Worm (Caenorhabditis elegans): Measurements from ENCODE around the gene cbp-3.
A peak's percentile ranks its signal among the peaks of the same experiment; 100 is the strongest.

Gene cbp-3

DNA sequence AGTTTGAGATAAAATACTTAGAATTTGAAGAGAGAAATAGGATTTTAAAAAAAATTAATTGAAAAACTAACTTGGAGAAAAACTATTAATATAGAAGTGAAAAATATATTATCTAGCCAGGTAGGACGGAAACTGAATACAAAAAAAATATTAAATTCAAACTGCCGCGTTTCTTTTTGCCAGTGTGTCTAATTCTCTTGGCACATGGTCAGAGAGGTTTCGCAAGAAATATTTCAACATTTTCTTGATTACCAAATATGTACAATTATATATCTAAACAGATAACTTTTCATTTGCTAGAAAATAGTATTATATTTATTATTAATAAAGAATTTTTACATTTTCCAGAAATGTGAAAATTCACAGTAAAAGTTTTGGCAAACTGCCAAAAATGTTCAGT, 1.3 kb upstream of the cbp-3 start:
- TF ChIP-seq hlh-4 (tag; optimal IDR thresholded peaks at IDR 0.05) (no peak), ceh-82 (tag; optimal IDR thresholded peaks at IDR 0.05) (peak in 1 of 3 experiments; percentile 3), mab-9 (GFP tag; IDR thresholded peaks at IDR 0.05) (no peak), skn-1 (tag; optimal IDR thresholded peaks at IDR 0.05) (peak; percentile 77), dpl-1 (GFP tag; optimal IDR thresholded peaks at IDR 0.05) (peak; percentile 49 to 69 (median 64)), ceh-8 (GFP tag; optimal IDR thresholded peaks at IDR 0.05) (no peak), efl-1 (optimal IDR thresholded peaks at IDR 0.05) (peak in 1 of 2 experiments; percentile 42), efl-1 (GFP tag; optimal IDR thresholded peaks at IDR 0.05 in 1 of 2) (peak; percentile 68 to 96), lin-35 (GFP tag; optimal IDR thresholded peaks at IDR 0.05) (peak; percentile 43 to 76)

- TF ChIP-seq lin-35 (GFP tag; optimal IDR thresholded peaks at IDR 0.05) (peak in 1 of 2 experiments; percentile 54), unc-130 (tag; optimal IDR thresholded peaks at IDR 0.05) (peak; percentile 11), hlh-17 (GFP tag; optimal IDR thresholded peaks at IDR 0.05; ENCODE audit: borderline replicate concordance) (no peak), elt-2 (tag; optimal IDR thresholded peaks at IDR 0.05) (peak; percentile 22), ceh-8 (GFP tag; optimal IDR thresholded peaks at IDR 0.05) (no peak), elt-3 (tag; optimal IDR thresholded peaks at IDR 0.05) (peak in 1 of 6 experiments; percentile 25), blmp-1 (tag; optimal IDR thresholded peaks at IDR 0.05) (peak; percentile 16), efl-1 (optimal IDR thresholded peaks at IDR 0.05) (no peak), efl-1 (GFP tag; optimal IDR thresholded peaks at IDR 0.05 in 1 of 2) (peak in 1 of 2 experiments; percentile 44)
These were observed 795 bp upstream of the cbp-3 start for ce11 chrIII:9912998-9913397.

- TF ChIP-seq unc-62 (GFP tag; optimal IDR thresholded peaks at IDR 0.05): no peak
- TF ChIP-seq nhr-47 (tag; optimal IDR thresholded peaks at IDR 0.05): no peak
- TF ChIP-seq aly-2 (tag; optimal IDR thresholded peaks at IDR 0.05): no peak
- no peak for TF ChIP-seq egl-13 (tag; optimal IDR thresholded peaks at IDR 0.05)
- no peak for TF ChIP-seq nhr-237 (tag; optimal IDR thresholded peaks at IDR 0.05)
- no peak for TF ChIP-seq pag-3 (tag; optimal IDR thresholded peaks at IDR 0.05; ENCODE audit: borderline replicate concordance, insufficient read depth)
- no peak for TF ChIP-seq fos-1 (tag; optimal IDR thresholded peaks at IDR 0.05)
- no peak for TF ChIP-seq isw-1 (GFP tag; IDR thresholded peaks at IDR 0.05)
- no peak for TF ChIP-seq lsy-2 (tag; optimal IDR thresholded peaks at IDR 0.05)
- TF ChIP-seq dpl-1 (GFP tag; optimal IDR thresholded peaks at IDR 0.05): no peak
- TF ChIP-seq nhr-76 (tag; optimal IDR thresholded peaks at IDR 0.05): no peak
- no peak for TF ChIP-seq sptf-1 (tag; optimal IDR thresholded peaks at IDR 0.05)
- TF ChIP-seq lir-3 (tag; optimal IDR thresholded peaks at IDR 0.05; ENCODE audit: poor library complexity): no peak
- TF ChIP-seq ceh-90 (tag; optimal IDR thresholded peaks at IDR 0.05): no peak
- TF ChIP-seq vab-15 (tag; optimal IDR thresholded peaks at IDR 0.05): no peak
- no peak for TF ChIP-seq C34B4.2 (tag; optimal IDR thresholded peaks at IDR 0.05)
- no peak for TF ChIP-seq egl-27 (tag; optimal IDR thresholded peaks at IDR 0.05)
- no peak for TF ChIP-seq snpc-4 (tag; optimal IDR thresholded peaks at IDR 0.05)
These were observed 7.0 kb downstream of the cbp-3 start, which contains the start of gene F40F12.3 for ce11 chrIII:9920764-9921163. Gene F40F12.3, minus strand, starts transcription at chrIII:9920864.

ce11 chrIII:9922310-9922709, 8.5 kb downstream of the cbp-3 start:
- TF ChIP-seq nhr-76 (tag; optimal IDR thresholded peaks at IDR 0.05) (no peak), sptf-1 (tag; optimal IDR thresholded peaks at IDR 0.05) (no peak), vab-15 (tag; optimal IDR thresholded peaks at IDR 0.05) (no peak), nhr-47 (tag; optimal IDR thresholded peaks at IDR 0.05) (no peak), lir-3 (tag; optimal IDR thresholded peaks at IDR 0.05; ENCODE audit: poor library complexity) (no peak), zag-1 (tag; optimal IDR thresholded peaks at IDR 0.05) (no peak), fos-1 (tag; optimal IDR thresholded peaks at IDR 0.05) (no peak), unc-98 (GFP tag; IDR thresholded peaks at IDR 0.05) (no peak), elt-2 (tag; optimal IDR thresholded peaks at IDR 0.05) (no peak), tlp-1 (tag; optimal IDR thresholded peaks at IDR 0.05) (no peak), lin-14 (GFP tag; optimal IDR thresholded peaks at IDR 0.05) (no peak), ceh-88 (GFP tag; IDR thresholded peaks at IDR 0.05) (no peak), sup-37 (GFP tag; optimal IDR thresholded peaks at IDR 0.05) (no peak), egl-27 (tag; optimal IDR thresholded peaks at IDR 0.05) (no peak), mab-9 (GFP tag; IDR thresholded peaks at IDR 0.05) (no peak), mep-1 (tag; optimal IDR thresholded peaks at IDR 0.05) (no peak), blmp-1 (tag; optimal IDR thresholded peaks at IDR 0.05) (no peak), irx-1 (tag; optimal IDR thresholded peaks at IDR 0.05) (no peak)
